Fruit fly (Drosophila melanogaster) whole organism, prepupa: ENCODE data around the gene CG45067.

Source experiments
- Blimp-1 ChIP-seq: fragments of 200-800 bp; sonication (Bioruptor generic); optimal IDR thresholded peaks from 3 replicates; lab custom pipeline; 2017; ENCODE audit warnings: missing biosample characterization, missing genetic modification characterization, mild to moderate bottlenecking, moderate library complexity, missing genetic modification reagents
- CG10631 ChIP-seq: fragments of 200-800 bp; sonication (Bioruptor generic); optimal IDR thresholded peaks from 2 replicates; lab custom pipeline; 2016; ENCODE audit warnings: missing biosample characterization, missing genetic modification characterization
- CG10669 ChIP-seq: fragments of 200-800 bp; sonication (Bioruptor generic); optimal IDR thresholded peaks from 3 replicates; lab custom pipeline; 2018; ENCODE audit warnings: missing biosample characterization, mild to moderate bottlenecking, missing genetic modification characterization, moderate library complexity
- CG11294 ChIP-seq: fragments of 200-800 bp; sonication (Bioruptor generic); IDR thresholded peaks from 2 replicates; pipeline ENCODE4 v1.3.6; 2022; ENCODE audit warnings: missing biosample characterization, missing genetic modification characterization
- CG11762 ChIP-seq: fragments of 200-800 bp; sonication (Bioruptor generic); optimal IDR thresholded peaks from 3 replicates; lab custom pipeline; 2016; ENCODE audit warnings: missing biosample characterization, missing genetic modification characterization; ENCODE audit not compliant: insufficient read depth
- CG15336 ChIP-seq: fragments of 200-800 bp; sonication (Bioruptor generic); IDR thresholded peaks from 2 replicates; pipeline ENCODE4 v1.3.6; 2022; ENCODE audit warnings: missing biosample characterization, missing genetic modification characterization
- CG1621 ChIP-seq: fragments of 200-800 bp; sonication (Bioruptor generic); optimal IDR thresholded peaks from 3 replicates; lab custom pipeline; 2018; ENCODE audit warnings: missing biosample characterization, mild to moderate bottlenecking, missing genetic modification characterization
- CG16779 ChIP-seq: fragments of 200-800 bp; sonication (Bioruptor generic); optimal IDR thresholded peaks from 3 replicates; lab custom pipeline; 2017; ENCODE audit warnings: missing biosample characterization, mild to moderate bottlenecking, missing genetic modification characterization
- CG31627 ChIP-seq: fragments of 200-800 bp; sonication (Bioruptor generic); optimal IDR thresholded peaks from 3 replicates; lab custom pipeline; 2016; ENCODE audit warnings: missing biosample characterization, missing genetic modification characterization
- CG34406 ChIP-seq: fragments of 200-800 bp; sonication (Bioruptor generic); optimal IDR thresholded peaks from 3 replicates; lab custom pipeline; 2016; ENCODE audit warnings: missing biosample characterization, missing genetic modification characterization
- CG3919 ChIP-seq: fragments of 200-800 bp; sonication (Bioruptor generic); optimal IDR thresholded peaks from 3 replicates; lab custom pipeline; 2016; ENCODE audit warnings: missing biosample characterization, missing genetic modification characterization
- CG4318 ChIP-seq: fragments of 200-800 bp; sonication (Bioruptor generic); optimal IDR thresholded peaks from 3 replicates; lab custom pipeline; 2017; ENCODE audit warnings: missing biosample characterization, mild to moderate bottlenecking, missing genetic modification characterization
- CG6163 ChIP-seq: fragments of 200-800 bp; sonication (Bioruptor generic); IDR thresholded peaks from 3 replicates; pipeline ENCODE4 v1.3.6; 2022; ENCODE audit warnings: missing biosample characterization, missing genetic modification characterization
- CG6276 ChIP-seq: fragments of 200-800 bp; sonication (Bioruptor generic); optimal IDR thresholded peaks from 2 replicates; lab custom pipeline; 2017; ENCODE audit warnings: missing biosample characterization, mild to moderate bottlenecking, missing genetic modification characterization
- CG6792 ChIP-seq: fragments of 200-800 bp; sonication (Bioruptor generic); optimal IDR thresholded peaks from 3 replicates; lab custom pipeline; 2016; ENCODE audit warnings: missing biosample characterization, missing genetic modification characterization
- CG7368 ChIP-seq: fragments of 200-800 bp; sonication (Bioruptor generic); optimal IDR thresholded peaks from 3 replicates; lab custom pipeline; 2016; ENCODE audit warnings: missing biosample characterization, missing genetic modification characterization
- CG8119 ChIP-seq: fragments of 200-800 bp; sonication (Bioruptor generic); IDR thresholded peaks from 3 replicates; pipeline ENCODE4 v1.3.6; 2022; ENCODE audit warnings: missing biosample characterization, missing genetic modification characterization
- CG8319 ChIP-seq: fragments of 200-800 bp; sonication (Bioruptor generic); optimal IDR thresholded peaks from 3 replicates; lab custom pipeline; 2016; ENCODE audit warnings: missing biosample characterization, missing genetic modification characterization
- CG8632 ChIP-seq: fragments of 200-800 bp; sonication (Bioruptor generic); optimal IDR thresholded peaks from 3 replicates; lab custom pipeline; 2016; ENCODE audit warnings: missing biosample characterization, missing genetic modification characterization
- CG9139 ChIP-seq: fragments of 200-800 bp; sonication (Bioruptor generic); optimal IDR thresholded peaks from 3 replicates; lab custom pipeline; 2017; ENCODE audit warnings: missing biosample characterization, mild to moderate bottlenecking, missing genetic modification characterization
- Eip75B ChIP-seq: fragments of 200-800 bp; sonication (Bioruptor generic); optimal IDR thresholded peaks from 3 replicates; lab custom pipeline; 2016; ENCODE audit warnings: missing biosample characterization, missing genetic modification characterization
- Eip78C ChIP-seq: fragments of 200-800 bp; sonication (Bioruptor generic); peaks from one replicate; lab custom pipeline; 2016; ENCODE audit warnings: missing biosample characterization, missing genetic modification characterization
- Eip93F ChIP-seq: fragments of 200-800 bp; sonication (Bioruptor generic); optimal IDR thresholded peaks from 2 replicates; lab custom pipeline; 2016; ENCODE audit warnings: missing biosample characterization, mild to moderate bottlenecking, missing genetic modification characterization
- Ets21C ChIP-seq: fragments of 200-800 bp; sonication (Bioruptor generic); optimal IDR thresholded peaks from 3 replicates; lab custom pipeline; 2016; ENCODE audit warnings: missing biosample characterization, missing genetic modification characterization
- Hr38 ChIP-seq: sonication (Bioruptor generic); optimal IDR thresholded peaks from 2 replicates; lab custom pipeline; 2016; ENCODE audit warnings: missing biosample characterization, missing genetic modification characterization
- Hr39 ChIP-seq: fragments of 200-800 bp; sonication (Bioruptor generic); optimal IDR thresholded peaks from 2 replicates; lab custom pipeline; 2016; ENCODE audit warnings: missing biosample characterization, missing genetic modification characterization
- Hr4 ChIP-seq: fragments of 200-800 bp; sonication (Bioruptor generic); optimal IDR thresholded peaks from 3 replicates; lab custom pipeline; 2016; ENCODE audit warnings: missing biosample characterization, missing genetic modification characterization
- Met ChIP-seq: fragments of 200-800 bp; sonication (Bioruptor generic); optimal IDR thresholded peaks from 3 replicates; lab custom pipeline; 2016; ENCODE audit warnings: missing biosample characterization, missing genetic modification characterization
- OdsH ChIP-seq: fragments of 200-800 bp; sonication (Bioruptor generic); optimal IDR thresholded peaks from 3 replicates; lab custom pipeline; 2016; ENCODE audit warnings: missing biosample characterization, missing genetic modification characterization
- Smox ChIP-seq: fragments of 200-800 bp; sonication (Bioruptor generic); optimal IDR thresholded peaks from 3 replicates; lab custom pipeline; 2016; ENCODE audit warnings: missing biosample characterization, missing genetic modification characterization
- Sox102F ChIP-seq: fragments of 200-800 bp; sonication (Bioruptor generic); optimal IDR thresholded peaks from 2 replicates; lab custom pipeline; 2016; ENCODE audit warnings: missing biosample characterization, mild to moderate bottlenecking, missing genetic modification characterization
- Sox14 ChIP-seq: fragments of 200-800 bp; sonication (Bioruptor generic); optimal IDR thresholded peaks from 3 replicates; lab custom pipeline; 2016; ENCODE audit warnings: missing biosample characterization, missing genetic modification characterization
- Sox15 ChIP-seq: fragments of 200-800 bp; sonication (Bioruptor generic); optimal IDR thresholded peaks from 3 replicates; lab custom pipeline; 2016; ENCODE audit warnings: missing biosample characterization, missing genetic modification characterization
- achi ChIP-seq: fragments of 200-800 bp; sonication (Bioruptor generic); optimal IDR thresholded peaks from 3 replicates; lab custom pipeline; 2016; ENCODE audit warnings: missing biosample characterization, missing genetic modification characterization
- cyc ChIP-seq: fragments of 200-800 bp; sonication (Bioruptor generic); optimal IDR thresholded peaks from 3 replicates; lab custom pipeline; 2016; ENCODE audit warnings: missing biosample characterization, missing genetic modification characterization
- dac ChIP-seq: fragments of 200-800 bp; sonication (Bioruptor generic); optimal IDR thresholded peaks from 2 replicates; lab custom pipeline; 2017; ENCODE audit warnings: missing biosample characterization, mild to moderate bottlenecking, missing genetic modification characterization
- dsx ChIP-seq: fragments of 200-800 bp; optimal IDR thresholded peaks from 3 replicates; lab custom pipeline; 2019; ENCODE audit warnings: missing biosample characterization, mild to moderate bottlenecking, missing genetic modification characterization, moderate library complexity; ENCODE audit not compliant: poor library complexity, severe bottlenecking
- eg ChIP-seq: fragments of 200-800 bp; sonication (Bioruptor generic); IDR thresholded peaks from 3 replicates; pipeline ENCODE4 v1.3.6; 2022; ENCODE audit warnings: missing biosample characterization, missing genetic modification characterization
- fd85E ChIP-seq: fragments of 200-800 bp; sonication (Bioruptor generic); optimal IDR thresholded peaks from 3 replicates; lab custom pipeline; 2016; ENCODE audit warnings: missing biosample characterization, missing genetic modification characterization
- fkh ChIP-seq: fragments of 200-800 bp; sonication (Bioruptor generic); optimal IDR thresholded peaks from 3 replicates; lab custom pipeline; 2017; ENCODE audit warnings: missing biosample characterization, mild to moderate bottlenecking, missing genetic modification characterization, moderate library complexity
- lz ChIP-seq: fragments of 200-800 bp; sonication (Bioruptor generic); optimal IDR thresholded peaks from 3 replicates; lab custom pipeline; 2016; ENCODE audit warnings: missing biosample characterization, missing genetic modification characterization
- net ChIP-seq: fragments of 200-800 bp; sonication (Bioruptor generic); optimal IDR thresholded peaks from 3 replicates; lab custom pipeline; 2016; ENCODE audit warnings: missing biosample characterization, missing genetic modification characterization
- pdm3 ChIP-seq: fragments of 200-800 bp; sonication (Bioruptor generic); optimal IDR thresholded peaks from 3 replicates; lab custom pipeline; 2016; ENCODE audit warnings: missing biosample characterization, missing genetic modification characterization
- salr ChIP-seq, 2 experiments: fragments of 200-800 bp; sonication (Bioruptor generic); optimal IDR thresholded peaks; 3 replicates each; lab custom pipeline; 2016 to 2018; ENCODE audit warnings: missing biosample characterization in 2 of 2, missing genetic modification characterization in 2 of 2, mild to moderate bottlenecking in 1 of 2
- spab ChIP-seq: fragments of 200-800 bp; sonication (Bioruptor generic); optimal IDR thresholded peaks from 2 replicates; lab custom pipeline; 2017; ENCODE audit warnings: missing biosample characterization, mild to moderate bottlenecking, missing genetic modification characterization, missing genetic modification reagents
- ss ChIP-seq, 2 experiments: fragments of 200-800 bp; sonication (Bioruptor generic); optimal IDR thresholded peaks; 2 replicates in 1 of 2; 3 replicates in 1 of 2; lab custom pipeline; 2017 to 2018; ENCODE audit warnings: mild to moderate bottlenecking in 2 of 2, missing biosample characterization in 2 of 2, missing genetic modification characterization in 2 of 2, moderate library complexity in 1 of 2
- svp ChIP-seq: fragments of 200-800 bp; sonication (Bioruptor generic); peaks from one replicate; lab custom pipeline; 2016; ENCODE audit warnings: missing biosample characterization, missing genetic modification characterization
- topi ChIP-seq: fragments of 200-800 bp; sonication (Bioruptor generic); optimal IDR thresholded peaks from 3 replicates; lab custom pipeline; 2016; ENCODE audit warnings: missing biosample characterization, missing genetic modification characterization

CG45067 gene

DNA sequence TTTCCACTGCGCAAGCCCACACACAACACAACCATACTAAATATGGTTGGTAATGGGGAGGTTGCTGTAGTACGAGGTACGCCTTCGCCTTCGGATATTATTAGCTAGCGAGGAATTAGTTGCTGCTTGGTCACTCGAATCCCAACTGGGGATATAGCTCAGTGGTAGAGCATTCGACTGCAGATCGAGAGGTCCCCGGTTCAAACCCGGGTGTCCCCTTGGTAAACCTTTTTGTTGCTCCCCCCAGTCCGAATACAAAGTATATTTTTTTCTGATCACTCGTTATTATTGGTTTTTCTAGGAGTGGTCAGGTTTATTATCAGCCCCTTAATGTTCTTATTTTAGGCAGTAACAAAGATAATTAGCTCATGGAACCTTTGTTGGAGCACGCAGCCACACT is 18.7 kb downstream of the CG45067 start:
- TF ChIP-seq eg (GFP tag; lab: Robert Waterston, UW) = peak; percentile 4; the same call in 1 of the 3 replicates
- TF ChIP-seq CG6792 (GFP tag; lab: Kevin White, UChicago) = no peak
- peak; percentile 34 for TF ChIP-seq Eip78C (GFP tag; lab: Kevin White, UChicago)
- TF ChIP-seq CG6163 (GFP tag; lab: Robert Waterston, UW) = peak; percentile 30; the same call in 2 of the 3 replicates
- peak; percentile 33 for TF ChIP-seq dsx (GFP tag; lab: Kevin White, UChicago)

DNA sequence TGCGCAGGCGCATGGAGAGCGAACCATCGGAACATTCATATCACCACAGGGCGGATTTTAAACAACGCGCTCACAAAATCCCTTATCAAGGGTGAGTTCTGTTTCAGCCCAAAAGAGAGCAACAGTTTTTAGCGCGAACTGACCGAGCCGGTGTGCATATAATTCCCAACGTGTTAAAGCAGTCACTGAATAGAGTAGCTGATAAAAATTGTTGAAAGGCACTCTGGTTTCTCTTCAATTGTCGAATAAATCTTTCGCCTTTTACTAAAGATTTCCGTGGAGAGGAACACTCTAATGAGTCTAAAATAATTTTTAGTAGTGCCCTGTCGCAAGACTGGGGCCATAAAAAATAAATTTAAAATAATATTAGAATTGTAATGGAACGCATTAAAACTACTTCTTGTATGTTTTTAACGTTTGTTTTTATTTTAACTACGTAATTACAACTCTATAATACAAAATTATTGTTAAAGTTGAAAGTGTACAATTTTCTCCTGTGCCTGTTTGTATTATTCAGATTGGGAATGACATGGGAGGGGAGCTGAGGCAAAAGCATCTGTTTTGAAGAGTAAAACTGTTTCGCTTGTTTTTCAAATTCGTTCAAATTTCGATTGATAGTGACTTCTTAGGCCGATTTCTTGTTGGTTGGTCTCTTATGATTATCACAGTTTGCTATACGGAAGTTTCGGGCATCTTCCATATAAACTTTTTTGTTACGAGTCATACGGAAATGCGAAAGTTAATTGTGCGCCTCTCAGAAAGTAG is 23.5 kb downstream of the CG45067 start:
- TF ChIP-seq CG8632 (GFP tag; lab: Kevin White, UChicago) (no peak), Blimp-1 (GFP tag; lab: Kevin White, UChicago) (no peak), Ets21C (no peak), CG3919 (GFP tag; lab: Kevin White, UChicago) (no peak), OdsH (GFP tag; lab: Kevin White, UChicago) (no peak), Smox (no peak), CG6792 (GFP tag; lab: Kevin White, UChicago) (peak; percentile 17), pdm3 (GFP tag; lab: Kevin White, UChicago) (no peak), topi (GFP tag; lab: Kevin White, UChicago) (no peak), CG16779 (tag; lab: Kevin White, UChicago) (no peak), Hr39 (GFP tag; lab: Kevin White, UChicago) (no peak), CG1621 (tag; lab: Kevin White, UChicago) (no peak), Hr4 (GFP tag; lab: Kevin White, UChicago) (no peak), fkh (GFP tag; lab: Kevin White, UChicago) (no peak), Sox15 (GFP tag; lab: Kevin White, UChicago) (no peak), CG31627 (GFP tag; lab: Kevin White, UChicago) (no peak), Eip93F (GFP tag; lab: Kevin White, UChicago) (peak; percentile 38), Sox14 (GFP tag; lab: Kevin White, UChicago) (no peak), CG10631 (GFP tag; lab: Kevin White, UChicago) (peak; percentile 16), fd85E (GFP tag; lab: Kevin White, UChicago) (no peak), CG10669 (GFP tag; lab: Kevin White, UChicago) (no peak), achi (GFP tag; lab: Kevin White, UChicago) (no peak), CG15336 (GFP tag; lab: Robert Waterston, UW) (0 out of 2 replicates have a peak, but pooled peaks have one; percentile 25), CG34406 (GFP tag; lab: Kevin White, UChicago) (no peak), dsx (GFP tag; lab: Kevin White, UChicago) (peak; percentile 50), svp (GFP tag; lab: Kevin White, UChicago) (no peak), Met (GFP tag; lab: Kevin White, UChicago) (no peak), CG6276 (GFP tag; lab: Kevin White, UChicago) (no peak), Eip75B (GFP tag; lab: Kevin White, UChicago) (no peak), CG8119 (GFP tag; lab: Robert Waterston, UW) (no peak), CG11762 (GFP tag; lab: Kevin White, UChicago) (no peak), cyc (GFP tag; lab: Kevin White, UChicago) (peak; percentile 43), eg (GFP tag; lab: Robert Waterston, UW) (peak; percentile 50; the same call in 1 of the 3 replicates), lz (GFP tag; lab: Kevin White, UChicago) (peak; percentile 56), CG11294 (GFP tag; lab: Robert Waterston, UW) (no peak), Hr38 (no peak), Sox102F (GFP tag; lab: Kevin White, UChicago) (no peak), CG7368 (GFP tag; lab: Kevin White, UChicago) (no peak), CG8319 (GFP tag; lab: Kevin White, UChicago) (no peak), net (no peak), spab (GFP tag; lab: Kevin White, UChicago) (no peak), CG9139 (no peak), salr (GFP tag; optimal IDR thresholded peaks at IDR 0.05; lab: Kevin White, UChicago) (no peak), dac (GFP tag; lab: Kevin White, UChicago) (no peak), ss (GFP tag; optimal IDR thresholded peaks at IDR 0.05; lab: Kevin White, UChicago) (no peak), CG6163 (GFP tag; lab: Robert Waterston, UW) (peak; percentile 48; the same call in 1 of the 3 replicates), CG4318 (GFP tag; lab: Kevin White, UChicago) (no peak)
